Worm (Caenorhabditis elegans): ENCODE results near the gene sru-48.

DNA sequence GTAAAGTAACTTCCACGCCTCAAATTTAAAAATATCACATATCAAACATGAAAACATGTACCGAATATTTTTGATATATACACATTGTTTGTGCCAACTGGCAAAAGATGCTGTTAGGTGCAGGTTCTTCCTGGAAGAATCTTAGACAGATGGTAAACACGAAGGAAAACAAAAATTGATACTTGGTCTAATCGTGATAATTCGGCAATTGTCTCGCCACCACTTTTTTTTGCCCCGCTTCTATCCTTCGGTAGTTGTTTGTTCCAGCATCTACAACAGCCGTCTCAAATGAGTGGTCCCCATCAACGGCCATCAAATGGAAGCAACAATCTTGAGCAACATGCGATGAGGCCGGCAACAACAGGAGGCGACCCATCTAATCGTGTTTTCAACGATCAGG, 17.5 kb downstream of the sru-48 start:
- TF ChIP-seq tab-1 (GFP tag; IDR thresholded peaks at IDR 0.05), result no peak
- no peak for TF ChIP-seq ref-1 (GFP tag; conservative IDR thresholded peaks at IDR 0.05)
- no peak for TF ChIP-seq ztf-23 (GFP tag; IDR thresholded peaks at IDR 0.05)
- no peak for TF ChIP-seq cog-1 (tag; optimal IDR thresholded peaks at IDR 0.05)
- no peak for TF ChIP-seq flt-1 (GFP tag; IDR thresholded peaks at IDR 0.05)
- TF ChIP-seq med-1 (GFP tag; optimal IDR thresholded peaks at IDR 0.05; ENCODE audit: insufficient read depth), result no peak
- no peak for TF ChIP-seq ztf-29 (GFP tag; IDR thresholded peaks at IDR 0.05)
- no peak for TF ChIP-seq klf-2 (GFP tag; conservative IDR thresholded peaks at IDR 0.05)

Data from whole organism, midembryonic.